Worm (Caenorhabditis elegans): Measurements from ENCODE around the gene Y73F8A.36.

- no peak for TF ChIP-seq ets-5 (GFP tag; IDR thresholded peaks at IDR 0.05)
- TF ChIP-seq mdl-1 (tag; optimal IDR thresholded peaks at IDR 0.05): no peak
These were observed 39.1 kb upstream of the Y73F8A.36 start for ce11 chrIV:15206649-15207048.
